Fruit fly (Drosophila melanogaster): ENCODE results near the gene CG31106.
A peak's percentile ranks its signal among the peaks of the same experiment; 100 is the strongest.

CG31106 gene

DNA sequence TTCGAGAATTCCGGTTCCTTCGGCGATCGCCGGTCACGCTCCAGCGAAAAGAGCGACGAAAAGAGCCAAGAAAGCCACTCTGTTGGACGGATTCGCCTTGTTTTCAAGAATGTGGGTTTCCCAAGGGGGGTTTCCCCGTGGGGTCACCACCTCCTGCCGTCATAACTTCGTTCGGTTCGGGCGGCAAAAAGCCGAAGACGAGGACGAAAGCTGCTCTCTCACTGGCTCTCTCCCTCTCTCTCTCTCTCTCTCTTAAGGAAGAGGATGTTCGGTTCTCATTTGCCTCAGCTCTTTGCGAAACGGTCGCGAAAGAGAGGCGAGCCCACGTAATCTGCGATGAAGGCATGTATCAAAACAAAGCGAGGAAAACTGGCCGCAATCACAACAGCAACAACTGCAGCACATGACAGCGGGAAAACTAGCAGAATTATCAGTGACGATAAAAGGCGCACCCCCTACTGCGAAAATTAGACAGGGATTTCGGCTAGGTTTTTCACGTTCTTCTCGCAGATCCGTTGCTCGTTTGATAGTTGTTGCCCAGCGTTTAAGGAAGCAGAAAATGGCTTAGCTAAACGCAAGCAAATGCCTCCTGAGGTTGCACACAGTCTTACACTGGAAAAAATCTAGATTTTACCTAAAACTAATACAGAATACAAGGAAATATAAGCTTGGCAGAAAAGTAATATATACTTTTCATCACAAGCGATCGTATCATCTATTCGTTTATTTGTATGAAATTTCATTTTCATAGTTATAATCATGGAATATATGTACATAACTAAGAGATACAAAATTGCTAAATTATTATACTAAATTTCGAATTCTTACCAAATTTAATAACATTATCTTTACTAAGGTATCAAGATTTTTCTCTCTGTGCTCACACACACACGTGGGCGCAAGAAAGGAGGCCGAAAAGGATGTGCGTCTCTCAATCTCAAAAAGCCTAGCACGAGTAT is 32.3 kb upstream of the CG31106 start, which contains the start of gene dan (continued):
- TF ChIP-seq CG11695 (GFP tag; IDR thresholded peaks at IDR 0.05) (0 out of 3 replicates have a peak, but pooled peaks have one; percentile 45), yki (optimal IDR thresholded peaks at IDR 0.05) (peak; percentile 8), bowl (GFP tag; IDR thresholded peaks at IDR 0.05) (no peak), CG4820 (GFP tag; optimal IDR thresholded peaks at IDR 0.05) (peak; percentile 24), CG9932 (GFP tag; IDR thresholded peaks at IDR 0.05) (no peak), CG12942 (GFP tag; optimal IDR thresholded peaks at IDR 0.05) (no peak), nmo (GFP tag; optimal IDR thresholded peaks at IDR 0.05) (peak; percentile 71), CG1647 (GFP tag; optimal IDR thresholded peaks at IDR 0.05) (no peak), CG8944 (GFP tag; optimal IDR thresholded peaks at IDR 0.05) (no peak), Hr51 (GFP tag; optimal IDR thresholded peaks at IDR 0.05) (peak in 1 of 2 experiments; percentile 48), crc (GFP tag; optimal IDR thresholded peaks at IDR 0.05) (no peak), br (optimal IDR thresholded peaks at IDR 0.05) (no peak), CG10431 (GFP tag; optimal IDR thresholded peaks at IDR 0.05) (no peak), Ssrp (tag; optimal IDR thresholded peaks at IDR 0.05) (peak; percentile 63), CG9797 (GFP tag; optimal IDR thresholded peaks at IDR 0.05) (no peak), E2f1 (GFP tag; IDR thresholded peaks at IDR 0.05) (no peak), BtbVII (GFP tag; optimal IDR thresholded peaks at IDR 0.05) (no peak), CG5180 (GFP tag; optimal IDR thresholded peaks at IDR 0.05) (peak; percentile 7), Rfx (GFP tag; IDR thresholded peaks at IDR 0.05) (no peak), CG31388 (GFP tag; optimal IDR thresholded peaks at IDR 0.05) (no peak), CG9817 (tag; optimal IDR thresholded peaks at IDR 0.05) (peak; percentile 39), CG2120 (GFP tag; optimal IDR thresholded peaks at IDR 0.05) (peak; percentile 18), CG12236 (GFP tag; optimal IDR thresholded peaks at IDR 0.05) (no peak), CG8089 (GFP tag; optimal IDR thresholded peaks at IDR 0.05) (no peak), CG1233 (GFP tag; optimal IDR thresholded peaks at IDR 0.05) (no peak), tx (GFP tag; optimal IDR thresholded peaks at IDR 0.05) (no peak), dysf (GFP tag; IDR thresholded peaks at IDR 0.05) (0 out of 3 replicates have a peak, but pooled peaks have one; percentile 38), crol (GFP tag; IDR thresholded peaks at IDR 0.05) (peak; percentile 40; the same call in 1 of the 2 replicates), so (GFP tag; IDR thresholded peaks at IDR 0.05) (no peak), Neu2 (GFP tag; optimal IDR thresholded peaks at IDR 0.05; ENCODE audit: borderline replicate concordance) (no peak), bsh (GFP tag; optimal IDR thresholded peaks at IDR 0.05) (peak in 1 of 2 experiments; percentile 38), BEAF-32 (GFP tag; optimal IDR thresholded peaks at IDR 0.05) (no peak), dmrt99B (tag; optimal IDR thresholded peaks at IDR 0.05) (peak; percentile 53), fd64A (GFP tag; optimal IDR thresholded peaks at IDR 0.05) (no peak), Hr39 (optimal IDR thresholded peaks at IDR 0.05) (no peak), pnt (GFP tag; optimal IDR thresholded peaks at IDR 0.05) (no peak), CG10979 (tag; optimal IDR thresholded peaks at IDR 0.05) (peak; percentile 65), Mad (GFP tag; optimal IDR thresholded peaks at IDR 0.05) (no peak), stc (GFP tag; IDR thresholded peaks at IDR 0.05) (no peak), CG10366 (GFP tag; IDR thresholded peaks at IDR 0.05) (no peak), CG11723 (GFP tag; optimal IDR thresholded peaks at IDR 0.05) (no peak), CG6791 (GFP tag; IDR thresholded peaks at IDR 0.05; ENCODE audit: partially characterized antibody) (no peak), CG30431 (GFP tag; optimal IDR thresholded peaks at IDR 0.05) (no peak), CG15696 (tag; optimal IDR thresholded peaks at IDR 0.05) (peak; percentile 68), CG9876 (GFP tag; optimal IDR thresholded peaks at IDR 0.05) (no peak), Dip2 (GFP tag; IDR thresholded peaks at IDR 0.05) (no peak), CG15479 (GFP tag; optimal IDR thresholded peaks at IDR 0.05) (peak; percentile 94), MESR4 (GFP tag; optimal IDR thresholded peaks at IDR 0.05) (no peak), Hmr (GFP tag; optimal IDR thresholded peaks at IDR 0.05) (peak; percentile 63)

All from whole organism, embryonic.